Worm (Caenorhabditis elegans): ENCODE measurements around the gene F07G6.2.

- TF ChIP-seq lin-39 (tag; optimal IDR thresholded peaks at IDR 0.05) (no peak), lin-13 (GFP tag; optimal IDR thresholded peaks at IDR 0.05) (no peak), F13H6.1 (tag; optimal IDR thresholded peaks at IDR 0.05) (no peak), ama-1 (optimal IDR thresholded peaks at IDR 0.05) (no peak)
Observed at ce11 chrX:1706538-1706937, 20.6 kb upstream of the F07G6.2 start, which contains the start of gene F07G6.5.
